Worm (Caenorhabditis elegans) whole organism, L4/young adult: Measurements from ENCODE around the gene hlh-3.

Experiments used
- dao-5 ChIP-seq: sonication (generic microtip); optimal IDR thresholded peaks from 2 replicates; lab custom pipeline; 2016; ENCODE audit warnings: missing genotype, missing genetic modification characterization, moderate library complexity, missing compliant biosample characterization
- him-1 ChIP-seq: sonication (generic microtip); optimal IDR thresholded peaks from 2 replicates; lab custom pipeline; 2016; ENCODE audit warnings: missing genotype, missing genetic modification reagents, missing genetic modification characterization, missing compliant biosample characterization

ce11 chrII:9120813-9121554 is 34.6 kb downstream of the hlh-3 start:
- no peak for TF ChIP-seq him-1 (tag; lab: Kevin White, UChicago)
- no peak for TF ChIP-seq dao-5 (tag; lab: Kevin White, UChicago)
